Fruit fly (Drosophila melanogaster) whole organism, wandering third instar larva: ENCODE results near the gene Prim2.

Experiments
- Abd-B ChIP-seq: fragments of >200 bp; optimal IDR thresholded peaks from 2 replicates; lab custom pipeline; 2017; ENCODE audit warnings: missing biosample characterization, missing genetic modification characterization
- CG32264 ChIP-seq: fragments of 200-800 bp; sonication (Bioruptor generic); optimal IDR thresholded peaks from 2 replicates; lab custom pipeline; 2016; ENCODE audit warnings: missing biosample characterization, missing genetic modification characterization
- CG9705 ChIP-seq: fragments of 200-800 bp; sonication (Bioruptor generic); optimal IDR thresholded peaks from 2 replicates; lab custom pipeline; 2018; ENCODE audit warnings: missing biosample characterization, mild to moderate bottlenecking, missing genetic modification characterization
- CrebA ChIP-seq: fragments of 200-800 bp; sonication (Bioruptor generic); optimal IDR thresholded peaks from 2 replicates; lab custom pipeline; 2016; ENCODE audit warnings: missing biosample characterization, mild to moderate bottlenecking, missing genetic modification characterization, borderline replicate concordance
- HLH106 ChIP-seq: fragments of 200-800 bp; optimal IDR thresholded peaks from 3 replicates; lab custom pipeline; 2019; ENCODE audit warnings: missing biosample characterization, mild to moderate bottlenecking, missing genetic modification characterization, moderate library complexity
- Hnf4 ChIP-seq: fragments of 200-800 bp; sonication (Bioruptor generic); optimal IDR thresholded peaks from 2 replicates; lab custom pipeline; 2016; ENCODE audit warnings: missing biosample characterization, mild to moderate bottlenecking, missing genetic modification characterization
- Hr78 ChIP-seq: fragments of >200 bp; optimal IDR thresholded peaks from 2 replicates; lab custom pipeline; 2017; ENCODE audit warnings: missing biosample characterization, missing genetic modification characterization
- Hr83 ChIP-seq: fragments of 200-300 bp; sonication (Bioruptor generic); optimal IDR thresholded peaks from 2 replicates; lab custom pipeline; 2016; ENCODE audit warnings: missing biosample characterization, mild to moderate bottlenecking, missing genetic modification characterization, moderate library complexity; ENCODE audit not compliant: poor library complexity, severe bottlenecking
- Mio ChIP-seq: sonication (Bioruptor generic); optimal IDR thresholded peaks from 2 replicates; lab custom pipeline; 2016; ENCODE audit warnings: missing biosample characterization, missing genetic modification characterization
- Myc ChIP-seq: fragments of >200 bp; optimal IDR thresholded peaks from 2 replicates; lab custom pipeline; 2017
- OdsH ChIP-seq: fragments of 200-800 bp; sonication (Bioruptor generic); optimal IDR thresholded peaks from 2 replicates; lab custom pipeline; 2016; ENCODE audit warnings: missing biosample characterization, mild to moderate bottlenecking, missing genetic modification characterization
- Sp1 ChIP-seq: fragments of 200-800 bp; sonication (Bioruptor generic); optimal IDR thresholded peaks from 3 replicates; lab custom pipeline; 2019; ENCODE audit warnings: missing biosample characterization, mild to moderate bottlenecking, missing genetic modification characterization, moderate library complexity
- Vsx2 ChIP-seq: fragments of 200-300, 225-300 bp; sonication (Bioruptor generic); optimal IDR thresholded peaks from 2 replicates; lab custom pipeline; 2018; ENCODE audit warnings: missing biosample characterization, missing genetic modification characterization; ENCODE audit not compliant: partially characterized antibody
- br ChIP-seq: fragments of 200-800 bp; sonication (Bioruptor generic); optimal IDR thresholded peaks from 2 replicates; lab custom pipeline; 2016; ENCODE audit warnings: missing biosample characterization, missing genetic modification characterization
- dl ChIP-seq, 2 experiments: fragments of 175-275, 200-275 bp in 1 of 2; fragments of 200-275 bp in 1 of 2; sonication (Bioruptor generic); optimal IDR thresholded peaks; lab custom pipeline; 2018; ENCODE audit warnings: mild to moderate bottlenecking in 2 of 2, missing biosample characterization in 2 of 2, missing genetic modification characterization in 2 of 2, moderate library complexity in 2 of 2; ENCODE audit not compliant: partially characterized antibody in 2 of 2, insufficient read depth in 1 of 2
- dmrt93B ChIP-seq: fragments of 200-800 bp; sonication (Bioruptor generic); optimal IDR thresholded peaks from 2 replicates; lab custom pipeline; 2018; ENCODE audit warnings: missing biosample characterization, mild to moderate bottlenecking, missing genetic modification characterization
- dsf ChIP-seq: sonication (Bioruptor generic); optimal IDR thresholded peaks from 2 replicates; lab custom pipeline; 2016; ENCODE audit warnings: missing biosample characterization, missing genetic modification characterization, borderline replicate concordance
- ey ChIP-seq: fragments of 200-800 bp; sonication (Bioruptor generic); optimal IDR thresholded peaks from 2 replicates; lab custom pipeline; 2016; ENCODE audit warnings: missing biosample characterization, missing genetic modification characterization
- foxo ChIP-seq, 2 experiments: fragments of 200-800 bp; sonication (Bioruptor generic); optimal IDR thresholded peaks; 2 replicates in 1 of 2; 3 replicates in 1 of 2; lab custom pipeline; 2016 to 2017; ENCODE audit warnings: missing biosample characterization in 2 of 2, missing genetic modification characterization in 2 of 2
- fru ChIP-seq: fragments of 200-800 bp; sonication (Bioruptor generic); optimal IDR thresholded peaks from 3 replicates; lab custom pipeline; 2016; ENCODE audit warnings: missing biosample characterization, mild to moderate bottlenecking, missing genetic modification characterization
- lola ChIP-seq: fragments of >200 bp; optimal IDR thresholded peaks from 2 replicates; lab custom pipeline; 2017; ENCODE audit warnings: missing biosample characterization, missing genetic modification characterization
- psq ChIP-seq: fragments of 200-800 bp; sonication (Bioruptor generic); optimal IDR thresholded peaks from 3 replicates; lab custom pipeline; 2017; ENCODE audit warnings: missing biosample characterization, mild to moderate bottlenecking, missing genetic modification characterization, moderate library complexity
- rgr ChIP-seq: fragments of 200-800 bp; sonication (Bioruptor generic); optimal IDR thresholded peaks from 3 replicates; lab custom pipeline; 2016; ENCODE audit warnings: missing biosample characterization, mild to moderate bottlenecking, missing genetic modification characterization
- sage ChIP-seq: fragments of 200-800 bp; sonication (Bioruptor generic); optimal IDR thresholded peaks from 2 replicates; lab custom pipeline; 2016; ENCODE audit warnings: missing biosample characterization, mild to moderate bottlenecking, missing genetic modification characterization
- sv ChIP-seq: fragments of 200-800 bp; sonication (Bioruptor generic); optimal IDR thresholded peaks from 3 replicates; lab custom pipeline; 2016; ENCODE audit warnings: missing biosample characterization, missing genetic modification characterization
- tai ChIP-seq: sonication (Bioruptor generic); optimal IDR thresholded peaks from 2 replicates; lab custom pipeline; 2016; ENCODE audit warnings: missing biosample characterization, missing genetic modification characterization
- usp ChIP-seq: fragments of >200 bp; optimal IDR thresholded peaks from 2 replicates; lab custom pipeline; 2017; ENCODE audit warnings: missing biosample characterization, missing genetic modification characterization
- woc ChIP-seq: sonication (Bioruptor generic); optimal IDR thresholded peaks from 2 replicates; lab custom pipeline; 2016; ENCODE audit warnings: missing biosample characterization, mild to moderate bottlenecking, missing genetic modification characterization

Gene Prim2

dm6 chr3L:20347762-20348580, 13.4 kb downstream of the Prim2 start, which contains the start of the genes Rbbp5 and eRF1 (continued):
- TF ChIP-seq psq (GFP tag; lab: Kevin White, UChicago) (peak; percentile 74), Hr78 (GFP tag; lab: Kevin White, UChicago) (no peak), dsf (GFP tag; lab: Kevin White, UChicago) (peak; percentile 48), woc (GFP tag; lab: Kevin White, UChicago) (peak; percentile 80), usp (GFP tag; lab: Kevin White, UChicago) (no peak), OdsH (GFP tag; lab: Kevin White, UChicago) (peak; percentile 72), HLH106 (tag; lab: Kevin White, UChicago) (peak; percentile 81), dl (GFP tag; optimal IDR thresholded peaks at IDR 0.05; lab: Kevin White, UChicago; ENCODE audit: insufficient read depth in 1 of 2, partially characterized antibody in 2 of 2) (no peak), Hnf4 (GFP tag; lab: Kevin White, UChicago) (peak; percentile 82), ey (GFP tag; lab: Kevin White, UChicago) (peak; percentile 60), tai (GFP tag; lab: Kevin White, UChicago) (peak; percentile 84), Hr83 (peak; percentile 70)

DNA sequence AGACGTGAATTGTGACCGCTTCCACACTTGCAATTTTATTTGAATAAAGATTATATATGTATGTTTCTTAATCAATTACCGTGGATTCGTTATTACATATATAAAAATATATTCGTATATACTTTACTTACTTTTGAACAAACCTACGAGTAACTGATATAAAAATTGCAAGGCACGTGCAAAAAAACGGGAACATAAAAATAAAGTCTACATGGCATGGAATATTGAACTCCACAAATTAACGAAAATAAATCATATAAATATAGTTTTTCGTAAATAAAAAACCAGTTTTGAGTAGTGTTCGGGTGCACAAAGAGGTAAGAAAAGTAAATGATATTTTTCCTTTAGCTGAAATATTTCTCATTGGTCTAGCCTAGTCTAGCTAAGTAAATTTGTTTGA, 19.1 kb downstream of the Prim2 start, which contains the start of gene Spn77Bc:
TSS of gene Spn77Bc (plus strand) at position 301 of the 400 bp plus-strand sequence.
- TF ChIP-seq usp (GFP tag; lab: Kevin White, UChicago): no peak
- TF ChIP-seq sv (GFP tag; lab: Kevin White, UChicago): no peak
- TF ChIP-seq sage: no peak
- TF ChIP-seq Mio (GFP tag; lab: Kevin White, UChicago): no peak
- TF ChIP-seq br (GFP tag; lab: Kevin White, UChicago): no peak
- TF ChIP-seq Vsx2 (GFP tag; lab: Kevin White, UChicago): no peak
- no peak for TF ChIP-seq Abd-B (GFP tag; lab: Kevin White, UChicago)
- TF ChIP-seq OdsH (GFP tag; lab: Kevin White, UChicago): no peak
- TF ChIP-seq psq (GFP tag; lab: Kevin White, UChicago): no peak
- TF ChIP-seq rgr (GFP tag; lab: Kevin White, UChicago): no peak
- TF ChIP-seq CG9705 (GFP tag; lab: Kevin White, UChicago): no peak
- no peak for TF ChIP-seq woc (GFP tag; lab: Kevin White, UChicago)
- TF ChIP-seq dmrt93B (GFP tag; lab: Kevin White, UChicago): no peak
- no peak for TF ChIP-seq Sp1 (GFP tag; lab: Kevin White, UChicago)

DNA sequence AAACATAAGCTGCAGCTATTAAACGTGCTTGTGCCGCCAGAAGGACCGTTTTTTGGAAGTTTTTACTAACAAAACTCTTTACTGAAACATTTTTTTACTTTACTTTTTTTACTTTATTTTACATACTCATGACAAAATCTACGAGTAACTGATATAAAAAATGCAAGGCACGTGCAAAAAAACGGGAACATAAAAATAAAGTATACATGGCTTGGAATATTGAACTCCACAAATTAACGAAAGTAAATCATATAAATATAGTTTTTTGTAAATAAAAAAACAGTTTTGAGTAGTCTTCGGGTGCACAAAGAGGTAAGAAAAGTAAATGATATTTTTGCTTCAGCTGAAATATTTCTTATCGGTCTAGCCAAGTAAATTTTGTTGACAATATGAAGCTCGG, 40.7 kb downstream of the Prim2 start, which contains the start of gene Spn77Bb:
TSS of gene Spn77Bb (plus strand) at position 301 of the 400 bp plus-strand sequence.
- TF ChIP-seq CG32264 (GFP tag; lab: Kevin White, UChicago) (no peak), lola (GFP tag; lab: Kevin White, UChicago) (no peak), psq (GFP tag; lab: Kevin White, UChicago) (no peak), Vsx2 (GFP tag; lab: Kevin White, UChicago) (no peak), dsf (GFP tag; lab: Kevin White, UChicago) (no peak)
- TF ChIP-seq, all 38 proteins: peak for 0

- TF ChIP-seq woc (GFP tag; lab: Kevin White, UChicago) (no peak), Myc (lab: Kevin White, UChicago) (no peak), CrebA (GFP tag; lab: Kevin White, UChicago) (no peak), dsf (GFP tag; lab: Kevin White, UChicago) (no peak), fru (GFP tag; lab: Kevin White, UChicago) (no peak)
Observed at dm6 chr3L:20320044-20320443, 41.3 kb downstream of the Prim2 start.

DNA sequence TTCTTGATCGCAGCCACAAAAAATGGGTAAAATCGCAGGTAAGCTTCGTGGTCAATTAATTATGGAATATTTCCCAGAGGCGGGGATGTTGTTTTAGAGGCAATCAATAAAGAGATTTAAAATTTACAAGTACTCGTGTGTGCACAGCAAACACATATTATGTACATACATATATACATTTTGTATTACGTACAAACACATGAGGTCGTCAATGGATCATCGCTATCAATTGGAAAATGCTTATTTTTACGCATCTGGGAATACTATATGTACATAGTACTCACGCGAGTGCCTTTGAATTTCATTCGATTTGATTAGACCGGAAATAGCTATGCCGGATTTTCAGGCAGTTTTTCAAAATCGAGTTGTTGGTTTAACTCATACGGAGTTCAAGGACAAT, 43.6 kb downstream of the Prim2 start:
- no peak for TF ChIP-seq CG9705 (GFP tag; lab: Kevin White, UChicago)
- TF ChIP-seq lola (GFP tag; lab: Kevin White, UChicago): no peak
- TF ChIP-seq tai (GFP tag; lab: Kevin White, UChicago): no peak
- no peak for TF ChIP-seq foxo (GFP tag; optimal IDR thresholded peaks at IDR 0.05; lab: Kevin White, UChicago)
- TF ChIP-seq Sp1 (GFP tag; lab: Kevin White, UChicago): no peak
- no peak for TF ChIP-seq Hnf4 (GFP tag; lab: Kevin White, UChicago)
